Worm (Caenorhabditis elegans) whole organism, mixed stage, embryonic: ENCODE data around the gene pygo-1.

Source experiments
- elt-3 ChIP-seq: fragments of 150-350 bp; optimal IDR thresholded peaks from 2 replicates; lab custom pipeline; 2014; ENCODE audit warnings: missing biosample characterization, missing genetic modification characterization
- ham-2 ChIP-seq: fragments of 200-800 bp; sonication (Bioruptor generic); optimal IDR thresholded peaks from 2 replicates; lab custom pipeline; 2018; ENCODE audit warnings: mild to moderate bottlenecking, missing genetic modification characterization, missing compliant biosample characterization
- lin-13 ChIP-seq: fragments of 150-350 bp; optimal IDR thresholded peaks from 2 replicates; lab custom pipeline; 2014; ENCODE audit warnings: missing biosample characterization, missing genetic modification characterization
- mls-2 ChIP-seq: sonication (generic microtip); optimal IDR thresholded peaks from 2 replicates; lab custom pipeline; 2016; ENCODE audit warnings: mild to moderate bottlenecking, missing genetic modification characterization, moderate library complexity, missing compliant biosample characterization
- nhr-237 ChIP-seq: fragments of 150-350 bp; optimal IDR thresholded peaks from 2 replicates; lab custom pipeline; 2014; ENCODE audit warnings: missing biosample characterization, missing genetic modification characterization
- nhr-28 ChIP-seq: fragments of 150-350 bp; optimal IDR thresholded peaks from 2 replicates; lab custom pipeline; 2014; ENCODE audit warnings: missing biosample characterization, missing genetic modification characterization
- snpc-4 ChIP-seq: fragments of 150-350 bp; optimal IDR thresholded peaks from 2 replicates; lab custom pipeline; 2014; ENCODE audit warnings: missing biosample characterization, missing genetic modification characterization
- sptf-1 ChIP-seq: sonication (generic microtip); optimal IDR thresholded peaks from 2 replicates; lab custom pipeline; 2017; ENCODE audit warnings: mild to moderate bottlenecking, missing genetic modification characterization, moderate library complexity, missing compliant biosample characterization
- tbx-8 ChIP-seq: fragments of 200-800 bp; sonication (Bioruptor generic); optimal IDR thresholded peaks from 2 replicates; lab custom pipeline; 2018; ENCODE audit warnings: mild to moderate bottlenecking, missing genetic modification characterization, moderate library complexity, missing compliant biosample characterization
- unc-39 ChIP-seq: fragments of 150-350 bp; optimal IDR thresholded peaks from 2 replicates; lab custom pipeline; 2014; ENCODE audit warnings: missing biosample characterization, missing genetic modification characterization
- ztf-11 ChIP-seq: fragments of 150-350 bp; optimal IDR thresholded peaks from 2 replicates; lab custom pipeline; 2014; ENCODE audit warnings: missing biosample characterization, missing genetic modification characterization

DNA sequence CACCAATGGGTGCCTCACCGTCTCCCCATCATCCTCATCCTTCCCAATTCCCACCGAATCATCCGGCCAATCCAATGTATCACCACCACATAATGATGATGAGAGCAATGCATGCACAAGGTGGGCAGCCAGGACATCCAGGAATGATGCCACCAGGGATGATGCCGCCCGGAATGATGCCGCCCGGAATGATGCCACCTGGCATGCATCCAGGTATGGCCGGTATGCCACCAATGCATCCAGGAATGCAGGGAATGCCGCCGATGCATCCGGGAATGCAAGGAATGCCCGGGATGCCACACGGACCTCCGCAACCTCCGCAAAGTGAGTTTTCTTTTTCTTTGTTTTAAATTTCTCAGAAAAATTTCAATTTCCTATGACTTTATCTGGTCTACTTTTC is 2.7 kb downstream of the pygo-1 start:
- no peak for TF ChIP-seq ztf-11 (tag; lab: Kevin White, UChicago)
- TF ChIP-seq snpc-4 (tag; lab: Kevin White, UChicago) = no peak
- no peak for TF ChIP-seq mls-2 (tag; lab: Kevin White, UChicago)
- TF ChIP-seq lin-13 = no peak
- TF ChIP-seq nhr-237 (tag; lab: Kevin White, UChicago) = no peak
- no peak for TF ChIP-seq unc-39
- no peak for TF ChIP-seq elt-3 (tag; lab: Kevin White, UChicago)
- no peak for TF ChIP-seq ham-2
- TF ChIP-seq sptf-1 (tag; lab: Kevin White, UChicago) = no peak
- no peak for TF ChIP-seq nhr-28 (tag; lab: Kevin White, UChicago)
- no peak for TF ChIP-seq tbx-8 (GFP tag; lab: Kevin White, UChicago)
